Worm (Caenorhabditis elegans): ENCODE data around the gene srx-129.

ce11 chrV:13812931-13813330 is 21.1 kb upstream of the srx-129 start, which contains the start of gene ceh-24:
- TF ChIP-seq nhr-77 (tag; optimal IDR thresholded peaks at IDR 0.05) (no peak), nhr-28 (tag; optimal IDR thresholded peaks at IDR 0.05) (no peak), ceh-82 (tag; optimal IDR thresholded peaks at IDR 0.05) (no peak), aha-1 (tag) (no peak), unc-39 (tag; optimal IDR thresholded peaks at IDR 0.05) (no peak)
